Worm (Caenorhabditis elegans): ENCODE results near the gene B0035.18.

DNA sequence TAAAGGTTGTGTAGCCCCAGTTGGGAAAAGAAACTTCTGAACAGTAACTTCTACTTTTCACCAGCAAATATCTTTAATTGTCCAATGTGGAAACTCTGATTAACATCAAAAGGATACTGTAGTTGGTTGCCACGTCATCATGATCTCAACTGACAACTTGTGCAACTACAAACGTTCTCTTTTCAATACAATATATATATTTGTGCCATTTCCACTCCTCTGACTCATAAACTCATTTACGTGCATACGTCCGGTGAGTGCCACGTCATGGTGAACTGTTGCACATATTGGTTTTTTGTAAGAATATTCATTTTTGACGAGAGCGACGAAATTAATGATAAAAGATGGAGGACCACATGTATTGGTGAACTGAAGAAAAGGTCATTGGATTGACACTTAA, 12.3 kb upstream of the B0035.18 start:
- TF ChIP-seq tbx-2 (tag; optimal IDR thresholded peaks at IDR 0.05) = no peak
- no peak for TF ChIP-seq fkh-10 (GFP tag; optimal IDR thresholded peaks at IDR 0.05)
- no peak for TF ChIP-seq pat-9 (tag; optimal IDR thresholded peaks at IDR 0.05)
- TF ChIP-seq pqm-1 (tag; optimal IDR thresholded peaks at IDR 0.05) = no peak
- no peak for TF ChIP-seq ahr-1 (tag; optimal IDR thresholded peaks at IDR 0.05)
- no peak for TF ChIP-seq ama-1 (optimal IDR thresholded peaks at IDR 0.05)
- no peak for TF ChIP-seq unc-55 (GFP tag; optimal IDR thresholded peaks at IDR 0.05)
- no peak for TF ChIP-seq pag-3 (tag; optimal IDR thresholded peaks at IDR 0.05; ENCODE audit: borderline replicate concordance)
- no peak for TF ChIP-seq ztf-16 (tag; optimal IDR thresholded peaks at IDR 0.05)
- TF ChIP-seq ceh-30 (tag; optimal IDR thresholded peaks at IDR 0.05) = no peak
- no peak for TF ChIP-seq odd-2 (tag; optimal IDR thresholded peaks at IDR 0.05)
